Worm (Caenorhabditis elegans) whole organism, L2 larva: ENCODE data around the gene cho-1.
A peak's percentile ranks its signal among the peaks of the same experiment; 100 is the strongest.

Source experiments
- C34F6.9 ChIP-seq: fragments of 150-350 bp; optimal IDR thresholded peaks from 2 replicates; lab custom pipeline; 2014; ENCODE audit warnings: missing biosample characterization, missing genetic modification characterization
- F13H6.1 ChIP-seq: sonication (generic microtip); optimal IDR thresholded peaks from 2 replicates; lab custom pipeline; 2016; ENCODE audit warnings: missing genetic modification characterization, missing compliant biosample characterization
- Y55F3AM.14 ChIP-seq: fragments of 200-800 bp; sonication (Bioruptor generic); optimal IDR thresholded peaks from 2 replicates; lab custom pipeline; 2018; ENCODE audit warnings: mild to moderate bottlenecking, missing genetic modification characterization, missing compliant biosample characterization
- ZK546.5 ChIP-seq: sonication (generic microtip); optimal IDR thresholded peaks from 2 replicates; lab custom pipeline; 2017; ENCODE audit warnings: missing biosample characterization, missing genetic modification characterization
- alr-1 ChIP-seq: fragments of 150-350 bp; optimal IDR thresholded peaks from 2 replicates; lab custom pipeline; 2014; ENCODE audit warnings: missing biosample characterization, missing genetic modification characterization
- aly-2 ChIP-seq: fragments of 150-350 bp; optimal IDR thresholded peaks from 2 replicates; lab custom pipeline; 2014; ENCODE audit warnings: missing biosample characterization, missing genetic modification characterization
- ama-1 ChIP-seq: fragments of 150-350 bp; optimal IDR thresholded peaks from 2 replicates; lab custom pipeline; 2018; ENCODE audit warnings: inconsistent platforms
- blmp-1 ChIP-seq: sonication (generic microtip); optimal IDR thresholded peaks from 2 replicates; lab custom pipeline; 2017; ENCODE audit warnings: missing genetic modification characterization, mild to moderate bottlenecking, missing compliant biosample characterization, antibody characterized with exemption, moderate library complexity; ENCODE audit not compliant: insufficient read depth
- ceh-16 ChIP-seq: fragments of 150-350 bp; optimal IDR thresholded peaks from 2 replicates; lab custom pipeline; 2014; ENCODE audit warnings: missing biosample characterization, missing genetic modification characterization
- crh-2 ChIP-seq: sonication (generic microtip); optimal IDR thresholded peaks from 2 replicates; lab custom pipeline; 2017; ENCODE audit warnings: missing biosample characterization, missing genetic modification characterization
- dmd-4 ChIP-seq: sonication (generic microtip); optimal IDR thresholded peaks from 2 replicates; lab custom pipeline; 2017; ENCODE audit warnings: missing biosample characterization, missing genetic modification characterization
- gmeb-1 ChIP-seq: fragments of 150-350 bp; optimal IDR thresholded peaks from 2 replicates; lab custom pipeline; 2014; ENCODE audit warnings: missing biosample characterization, missing genetic modification characterization
- lin-11 ChIP-seq: fragments of 150-350 bp; sonication (generic microtip); optimal IDR thresholded peaks from 2 replicates; lab custom pipeline; 2014; ENCODE audit warnings: missing biosample characterization, missing genetic modification characterization, inconsistent platforms, mixed read lengths
- lin-13 ChIP-seq: fragments of 150-350 bp; optimal IDR thresholded peaks from 2 replicates; lab custom pipeline; 2014; ENCODE audit warnings: missing biosample characterization, missing genetic modification reagents, missing genetic modification characterization
- lin-39 ChIP-seq: fragments of 150-350 bp; optimal IDR thresholded peaks from 2 replicates; lab custom pipeline; 2014; ENCODE audit warnings: missing biosample characterization, missing genetic modification reagents, missing genetic modification characterization
- lsy-2 ChIP-seq, 2 experiments: fragments of 150-350 bp in 1 of 2; sonication (generic microtip) in 1 of 2; optimal IDR thresholded peaks; 2 replicates each; lab custom pipeline; 2014 to 2017; ENCODE audit warnings: missing biosample characterization in 2 of 2, missing genetic modification characterization in 2 of 2
- mab-5 ChIP-seq: fragments of 150-350 bp; optimal IDR thresholded peaks from 2 replicates; lab custom pipeline; 2014; ENCODE audit warnings: missing biosample characterization, missing genetic modification characterization
- nhr-11 ChIP-seq: fragments of 150-350 bp; optimal IDR thresholded peaks from 2 replicates; lab custom pipeline; 2014; ENCODE audit warnings: missing biosample characterization, missing genetic modification characterization
- nhr-129 ChIP-seq: fragments of 150-350 bp; optimal IDR thresholded peaks from 2 replicates; lab custom pipeline; 2014; ENCODE audit warnings: missing biosample characterization, missing genetic modification characterization
- nhr-21 ChIP-seq: fragments of 150-350 bp; optimal IDR thresholded peaks from 2 replicates; lab custom pipeline; 2014; ENCODE audit warnings: missing biosample characterization, missing genetic modification characterization
- nhr-23 ChIP-seq: fragments of 150-350 bp; optimal IDR thresholded peaks from 2 replicates; lab custom pipeline; 2014; ENCODE audit warnings: missing biosample characterization, missing genetic modification reagents, missing genetic modification characterization
- nhr-237 ChIP-seq: fragments of 150-350 bp; optimal IDR thresholded peaks from 2 replicates; lab custom pipeline; 2014; ENCODE audit warnings: missing biosample characterization, missing genetic modification characterization
- nhr-25 ChIP-seq: fragments of 150-350 bp; sonication (generic microtip); optimal IDR thresholded peaks from 3 replicates; lab custom pipeline; 2014; ENCODE audit warnings: missing biosample characterization, missing genetic modification characterization
- nhr-6 ChIP-seq: fragments of 150-350 bp; optimal IDR thresholded peaks from 2 replicates; lab custom pipeline; 2014; ENCODE audit warnings: missing biosample characterization, missing genetic modification characterization
- nhr-77 ChIP-seq: fragments of 150-350 bp; optimal IDR thresholded peaks from 2 replicates; lab custom pipeline; 2014; ENCODE audit warnings: missing biosample characterization, missing genetic modification characterization
- peb-1 ChIP-seq: fragments of 150-350 bp; optimal IDR thresholded peaks from 2 replicates; lab custom pipeline; 2014; ENCODE audit warnings: missing biosample characterization, missing genetic modification characterization
- skn-1 ChIP-seq: sonication (generic microtip); optimal IDR thresholded peaks from 2 replicates; lab custom pipeline; 2017; ENCODE audit warnings: missing biosample characterization, missing genetic modification characterization
- sma-3 ChIP-seq: sonication (generic microtip); optimal IDR thresholded peaks from 2 replicates; lab custom pipeline; 2016; ENCODE audit warnings: missing genetic modification reagents, missing genetic modification characterization, missing compliant biosample characterization
- sma-9 ChIP-seq, 2 experiments: fragments of 150-350 bp in 1 of 2; sonication (generic microtip) in 1 of 2; optimal IDR thresholded peaks; 2 replicates each; lab custom pipeline; 2014 to 2016; ENCODE audit warnings: missing genetic modification characterization in 2 of 2, mild to moderate bottlenecking in 1 of 2, missing biosample characterization in 1 of 2, missing compliant biosample characterization in 1 of 2, missing genetic modification reagents in 1 of 2, moderate library complexity in 1 of 2
- snpc-4 ChIP-seq: fragments of 150-350 bp; optimal IDR thresholded peaks from 2 replicates; lab custom pipeline; 2014; ENCODE audit warnings: missing biosample characterization, missing genetic modification characterization
- unc-55 ChIP-seq: fragments of 150-350 bp; sonication (generic microtip); optimal IDR thresholded peaks from 3 replicates; lab custom pipeline; 2014; ENCODE audit warnings: missing biosample characterization, missing genetic modification reagents, missing genetic modification characterization
- zag-1 ChIP-seq: fragments of 150-350 bp; optimal IDR thresholded peaks from 2 replicates; lab custom pipeline; 2014; ENCODE audit warnings: missing biosample characterization, missing genetic modification characterization
- ztf-1 ChIP-seq: fragments of 200-800 bp; sonication (Bioruptor generic); conservative IDR thresholded peaks from 2 replicates; pipeline ENCODE4 v1.3.6; 2022; ENCODE audit warnings: missing genetic modification characterization, missing compliant biosample characterization

The cho-1 gene

DNA sequence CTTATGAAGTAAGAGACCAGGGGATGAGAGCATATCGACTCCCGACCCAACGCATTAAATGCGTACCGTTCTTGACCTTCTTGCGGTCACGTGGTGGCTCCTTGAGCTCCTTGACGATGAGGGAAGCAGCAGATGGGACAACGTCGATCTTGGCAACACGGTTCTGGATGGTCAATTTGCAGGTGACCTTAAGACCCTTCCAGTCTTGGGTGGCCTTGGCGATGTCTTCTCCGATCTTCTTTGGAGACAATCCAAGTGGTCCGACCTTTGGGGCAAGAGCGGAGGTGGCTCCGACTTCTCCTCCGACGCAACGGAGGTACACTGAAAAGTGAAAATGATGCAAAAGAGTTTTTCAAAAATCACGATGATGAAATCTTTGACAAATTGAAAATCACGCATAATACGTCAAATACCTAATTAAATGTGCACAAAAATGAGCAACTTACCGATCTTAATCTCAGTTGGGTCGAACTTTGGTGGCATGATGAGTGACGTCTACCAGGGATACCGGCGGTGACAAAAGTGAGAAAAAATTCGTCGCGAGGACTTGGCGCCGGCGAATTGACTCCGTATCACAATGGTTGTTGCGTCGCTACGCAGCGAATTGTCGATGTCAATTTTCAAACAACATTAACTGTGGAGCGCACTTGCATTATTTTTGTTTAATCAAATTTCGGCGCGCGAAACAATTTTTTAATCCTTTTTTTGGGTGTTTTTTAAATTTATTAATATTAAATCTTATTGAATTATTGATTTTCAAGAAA is 25.9 kb upstream of the cho-1 start, which contains the start of gene rpl-12 (continued):
- peak; percentile 99 for TF ChIP-seq lin-11 (tag; lab: Kevin White, UChicago)
- TF ChIP-seq ceh-16 (tag; lab: Kevin White, UChicago): peak; percentile 96
- TF ChIP-seq nhr-77: peak; percentile 85
- peak; percentile 95 for TF ChIP-seq blmp-1 (tag; lab: Kevin White, UChicago)
- TF ChIP-seq F13H6.1 (tag; lab: Kevin White, UChicago): peak; percentile 97
- TF ChIP-seq sma-9 (GFP tag; optimal IDR thresholded peaks at IDR 0.05; lab: Kevin White, UChicago): peak; percentile 97
- TF ChIP-seq sma-9 (tag; optimal IDR thresholded peaks at IDR 0.05; lab: Kevin White, UChicago): no peak
- no peak for TF ChIP-seq nhr-11 (tag; lab: Kevin White, UChicago)
- TF ChIP-seq lin-39: peak; percentile 83
- TF ChIP-seq ZK546.5 (tag; lab: Kevin White, UChicago): peak; percentile 90
- TF ChIP-seq nhr-6 (tag; lab: Kevin White, UChicago): peak; percentile 97
- peak; percentile 98 for TF ChIP-seq gmeb-1 (tag; lab: Kevin White, UChicago)
- TF ChIP-seq crh-2 (tag; lab: Kevin White, UChicago): peak; percentile 99
- no peak for TF ChIP-seq peb-1 (tag; lab: Kevin White, UChicago)
- peak; percentile 99 for TF ChIP-seq sma-3
- TF ChIP-seq nhr-25 (tag; lab: Kevin White, UChicago): peak; percentile 99
- TF ChIP-seq nhr-23: no peak
- TF ChIP-seq alr-1 (tag; lab: Kevin White, UChicago): peak; percentile 2

DNA sequence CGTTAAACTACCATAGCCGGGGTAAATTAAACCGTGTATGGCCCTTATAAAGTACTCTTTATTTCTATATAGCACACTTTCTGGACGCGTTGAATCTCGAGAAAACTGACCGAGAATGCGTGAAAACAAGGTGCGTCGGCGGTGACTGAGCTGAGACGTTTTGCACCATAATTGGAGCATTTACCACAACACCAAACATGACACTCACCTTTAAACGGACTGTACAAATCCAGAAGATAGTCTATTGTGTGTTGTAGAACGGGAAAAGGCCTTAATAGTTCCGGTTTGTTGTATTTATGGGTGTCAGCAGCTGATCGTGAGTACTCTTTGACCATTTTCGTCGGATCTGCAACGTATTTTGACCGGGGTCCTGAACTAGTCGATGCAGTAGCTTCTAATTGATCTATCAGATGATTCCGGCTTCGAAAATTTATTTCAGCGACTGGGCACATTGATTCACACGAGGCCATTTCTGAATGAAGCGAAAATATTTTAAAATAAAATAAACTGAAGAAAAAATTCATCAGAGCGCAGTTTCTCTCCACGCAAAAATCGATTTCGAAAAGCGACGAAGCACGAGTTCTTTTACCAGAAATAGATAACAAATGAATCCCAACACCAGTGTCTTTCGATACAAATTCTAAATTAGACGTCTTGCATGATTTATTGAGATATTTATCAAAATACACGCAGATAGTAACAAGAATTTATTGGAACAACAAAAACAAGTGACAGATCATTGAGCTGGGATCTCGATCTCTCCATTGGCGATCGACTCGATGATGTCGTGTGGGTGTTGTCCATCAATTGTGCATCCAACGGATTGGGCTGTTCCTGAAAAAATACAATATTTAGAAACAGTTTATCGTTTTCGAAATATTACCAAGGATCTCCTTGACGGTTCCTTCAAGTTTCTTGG is 24.8 kb upstream of the cho-1 start, which contains the start of gene tag-115:
Gene tag-115, minus strand, starts transcription at position 472 of the 919 bp plus-strand sequence.
- TF ChIP-seq skn-1 (tag; lab: Kevin White, UChicago): no peak
- TF ChIP-seq C34F6.9: peak; percentile 38
- peak; percentile 47 for TF ChIP-seq ama-1
- TF ChIP-seq nhr-21 (tag; lab: Kevin White, UChicago): peak; percentile 1
- no peak for TF ChIP-seq Y55F3AM.14 (GFP tag; lab: Kevin White, UChicago)
- TF ChIP-seq ztf-1: no peak
- TF ChIP-seq lsy-2 (tag; optimal IDR thresholded peaks at IDR 0.05; lab: Kevin White, UChicago): peak in 1 of 2 experiments; percentile 23
- TF ChIP-seq zag-1 (tag; lab: Kevin White, UChicago): no peak
- TF ChIP-seq nhr-237 (tag; lab: Kevin White, UChicago): no peak
- no peak for TF ChIP-seq nhr-6 (tag; lab: Kevin White, UChicago)
- no peak for TF ChIP-seq dmd-4 (tag; lab: Kevin White, UChicago)
- TF ChIP-seq nhr-129 (tag; lab: Kevin White, UChicago): no peak
- peak; percentile 8 for TF ChIP-seq unc-55 (GFP tag; lab: Kevin White, UChicago)
- TF ChIP-seq sma-3: peak; percentile 17
- peak; percentile 5 for TF ChIP-seq nhr-25 (tag; lab: Kevin White, UChicago)

DNA sequence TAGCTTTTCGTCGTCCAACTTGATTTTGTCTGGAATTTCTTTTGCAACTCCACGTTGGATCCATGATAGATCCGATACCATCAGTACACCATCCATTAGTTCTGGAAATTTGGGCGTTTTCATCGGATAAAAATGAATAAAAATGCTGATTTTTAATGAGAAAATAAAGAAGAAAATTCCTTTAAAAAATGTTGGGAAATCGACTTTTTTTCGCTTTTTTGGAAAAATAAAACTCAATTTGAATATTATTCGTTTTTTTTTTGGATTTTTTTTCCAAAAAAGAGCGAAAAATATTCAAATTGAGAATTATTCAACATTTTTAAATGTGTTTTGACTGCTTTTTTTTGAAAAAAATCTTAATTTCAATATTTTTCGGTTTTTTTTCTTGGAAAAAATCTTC is 22.1 kb upstream of the cho-1 start, which contains the start of gene pwp-1:
Gene pwp-1, minus strand, starts transcription at position 101 of the 400 bp plus-strand sequence.
- no peak for TF ChIP-seq lin-13 (GFP tag; lab: Kevin White, UChicago)
- no peak for TF ChIP-seq nhr-21 (tag; lab: Kevin White, UChicago)
- TF ChIP-seq snpc-4 (tag; lab: Kevin White, UChicago): no peak
- no peak for TF ChIP-seq lsy-2 (tag; optimal IDR thresholded peaks at IDR 0.05; lab: Kevin White, UChicago)
- TF ChIP-seq Y55F3AM.14 (GFP tag; lab: Kevin White, UChicago): no peak
- TF ChIP-seq aly-2 (tag; lab: Kevin White, UChicago): no peak
- TF ChIP-seq ama-1: no peak
- no peak for TF ChIP-seq crh-2 (tag; lab: Kevin White, UChicago)
- TF ChIP-seq mab-5 (tag; lab: Kevin White, UChicago): no peak
- no peak for TF ChIP-seq peb-1 (tag; lab: Kevin White, UChicago)
- TF ChIP-seq, all 48 proteins: peak for 0
